Fruit fly (Drosophila melanogaster) whole organism, wandering third instar larva: ENCODE measurements around the gene CG12693.

ENCODE experiments used
- CG32264 ChIP-seq: fragments of 200-800 bp; sonication (Bioruptor generic); optimal IDR thresholded peaks from 2 replicates; lab custom pipeline; 2016; ENCODE audit warnings: missing biosample characterization, missing genetic modification characterization
- CG9705 ChIP-seq: fragments of 200-800 bp; sonication (Bioruptor generic); optimal IDR thresholded peaks from 2 replicates; lab custom pipeline; 2018; ENCODE audit warnings: missing biosample characterization, mild to moderate bottlenecking, missing genetic modification characterization
- CrebA ChIP-seq: fragments of 200-800 bp; sonication (Bioruptor generic); optimal IDR thresholded peaks from 2 replicates; lab custom pipeline; 2016; ENCODE audit warnings: missing biosample characterization, mild to moderate bottlenecking, missing genetic modification characterization, borderline replicate concordance
- Jra ChIP-seq: sonication (Bioruptor generic); optimal IDR thresholded peaks from 2 replicates; lab custom pipeline; 2016; ENCODE audit warnings: missing biosample characterization, missing genetic modification characterization
- Myc ChIP-seq: fragments of >200 bp; optimal IDR thresholded peaks from 2 replicates; lab custom pipeline; 2017
- Vsx2 ChIP-seq: fragments of 200-300, 225-300 bp; sonication (Bioruptor generic); optimal IDR thresholded peaks from 2 replicates; lab custom pipeline; 2018; ENCODE audit warnings: missing biosample characterization, missing genetic modification characterization; ENCODE audit not compliant: partially characterized antibody
- br ChIP-seq: fragments of 200-800 bp; sonication (Bioruptor generic); optimal IDR thresholded peaks from 2 replicates; lab custom pipeline; 2016; ENCODE audit warnings: missing biosample characterization, missing genetic modification characterization
- dsf ChIP-seq: sonication (Bioruptor generic); optimal IDR thresholded peaks from 2 replicates; lab custom pipeline; 2016; ENCODE audit warnings: missing biosample characterization, missing genetic modification characterization, borderline replicate concordance
- h ChIP-seq: fragments of 200-800 bp; sonication (Bioruptor generic); optimal IDR thresholded peaks from 3 replicates; lab custom pipeline; 2016; ENCODE audit warnings: missing biosample characterization, mild to moderate bottlenecking, missing genetic modification characterization

Gene CG12693

dm6 chrX:4293418-4293817 is 35.8 kb downstream of the CG12693 start:
- no peak for TF ChIP-seq br (GFP tag; lab: Kevin White, UChicago)
- TF ChIP-seq Myc: no peak
- no peak for TF ChIP-seq h (GFP tag; lab: Kevin White, UChicago)
- TF ChIP-seq Jra (GFP tag; lab: Kevin White, UChicago): no peak
- TF ChIP-seq Vsx2: no peak
- TF ChIP-seq dsf (GFP tag; lab: Kevin White, UChicago): no peak

dm6 chrX:4280769-4281168 is 48.5 kb downstream of the CG12693 start:
- no peak for TF ChIP-seq CG32264

- no peak for TF ChIP-seq CG9705 (GFP tag; lab: Kevin White, UChicago)
- TF ChIP-seq CG32264: no peak
- no peak for TF ChIP-seq dsf (GFP tag; lab: Kevin White, UChicago)
- no peak for TF ChIP-seq CrebA (GFP tag; lab: Kevin White, UChicago)
These were observed 51.4 kb downstream of the CG12693 start, which contains the start of gene CG15578 for dm6 chrX:4277861-4278260. TSS of gene CG15578 (minus strand) at chrX:4277961.
